Worm (Caenorhabditis elegans) whole organism, L4 larva: ENCODE data around the gene ptr-6.
A peak's percentile ranks its signal among the peaks of the same experiment; 100 is the strongest.

Experiments
- D1046.2 ChIP-seq: fragments of 200-800 bp; sonication (Bioruptor generic); IDR thresholded peaks from 2 replicates; pipeline ENCODE4 v1.3.6; 2022; ENCODE audit warnings: missing genetic modification characterization, missing compliant biosample characterization
- F10B5.3 ChIP-seq: sonication (generic microtip); optimal IDR thresholded peaks from 2 replicates; lab custom pipeline; 2016; ENCODE audit warnings: mild to moderate bottlenecking, missing genetic modification characterization, missing compliant biosample characterization
- F26F4.8 ChIP-seq: fragments of 200-800 bp; sonication (Bioruptor generic); conservative IDR thresholded peaks from 2 replicates; pipeline ENCODE4 v1.3.6; 2022; ENCODE audit warnings: missing genetic modification characterization, missing compliant biosample characterization
- F37D6.2 ChIP-seq: sonication (generic microtip); optimal IDR thresholded peaks from 2 replicates; lab custom pipeline; 2016; ENCODE audit warnings: mild to moderate bottlenecking, missing genetic modification characterization, missing compliant biosample characterization
- F49E8.2 ChIP-seq: sonication (generic microtip); optimal IDR thresholded peaks from 2 replicates; lab custom pipeline; 2016; ENCODE audit warnings: missing compliant biosample characterization, mild to moderate bottlenecking, missing genetic modification characterization, borderline replicate concordance
- R02D3.7 ChIP-seq: fragments of 150-350 bp; sonication (generic microtip); optimal IDR thresholded peaks from 3 replicates; lab custom pipeline; 2014; ENCODE audit warnings: missing biosample characterization, missing genetic modification characterization
- T20F7.1 ChIP-seq: fragments of 200-800 bp; sonication (Bioruptor generic); optimal IDR thresholded peaks from 2 replicates; lab custom pipeline; 2018; ENCODE audit warnings: mild to moderate bottlenecking, missing genetic modification characterization, missing compliant biosample characterization
- T26A8.4 ChIP-seq: fragments of 200-800 bp; sonication (Bioruptor generic); IDR thresholded peaks from 2 replicates; pipeline ENCODE4 v1.3.6; 2022; ENCODE audit warnings: missing genetic modification characterization, missing compliant biosample characterization
- ZK337.2 ChIP-seq: fragments of 200-800 bp; sonication (Bioruptor generic); IDR thresholded peaks from 2 replicates; pipeline ENCODE4 v1.3.6; 2022; ENCODE audit warnings: missing genetic modification reagents, missing genetic modification characterization, missing compliant biosample characterization
- ZK546.5 ChIP-seq, 2 experiments: sonication (generic microtip); optimal IDR thresholded peaks; 2 replicates each; lab custom pipeline; 2017; ENCODE audit warnings: missing biosample characterization in 2 of 2, missing genetic modification characterization in 2 of 2
- aha-1 ChIP-seq: fragments of 150-350 bp; peaks from one replicate; lab custom pipeline; 2014; ENCODE audit warnings: missing biosample characterization, missing genetic modification characterization
- ceh-20 ChIP-seq: fragments of 200-800 bp; sonication (Bioruptor generic); IDR thresholded peaks from 2 replicates; pipeline ENCODE4 v1.3.6; 2022; ENCODE audit warnings: missing genetic modification reagents, missing genetic modification characterization, missing compliant biosample characterization
- ceh-32 ChIP-seq: sonication (generic microtip); optimal IDR thresholded peaks from 2 replicates; lab custom pipeline; 2016; ENCODE audit warnings: mild to moderate bottlenecking, missing genetic modification characterization, missing compliant biosample characterization; ENCODE audit not compliant: poor library complexity
- daf-12 ChIP-seq: fragments of 150-350 bp; optimal IDR thresholded peaks from 2 replicates; lab custom pipeline; 2014; ENCODE audit warnings: missing biosample characterization, missing genetic modification reagents, missing genetic modification characterization
- daf-16 ChIP-seq, 3 experiments: sonication (generic microtip); optimal IDR thresholded peaks; 2 replicates each; lab custom pipeline; 2016 to 2017; ENCODE audit warnings: missing genetic modification characterization in 3 of 3, missing genetic modification reagents in 3 of 3, mild to moderate bottlenecking in 2 of 3, missing compliant biosample characterization in 2 of 3, missing biosample characterization in 1 of 3, moderate library complexity in 1 of 3
- daf-19 ChIP-seq: fragments of 200-800 bp; sonication (Bioruptor generic); conservative IDR thresholded peaks from 2 replicates; pipeline ENCODE4 v1.3.6; 2022; ENCODE audit warnings: missing genetic modification characterization, missing compliant biosample characterization
- dmd-6 ChIP-seq: fragments of 200-800 bp; sonication (Bioruptor generic); IDR thresholded peaks from 2 replicates; pipeline ENCODE4 v1.3.6; 2022; ENCODE audit warnings: missing genetic modification reagents, missing genetic modification characterization, missing compliant biosample characterization
- dpl-1 ChIP-seq: fragments of 150-350 bp; optimal IDR thresholded peaks from 2 replicates; lab custom pipeline; 2014; ENCODE audit warnings: missing biosample characterization, missing genetic modification reagents, missing genetic modification characterization
- dve-1 ChIP-seq: sonication (generic microtip); optimal IDR thresholded peaks from 2 replicates; lab custom pipeline; 2017; ENCODE audit warnings: antibody characterized with exemption, mild to moderate bottlenecking, missing genetic modification characterization, missing compliant biosample characterization; ENCODE audit not compliant: insufficient read depth
- egl-27 ChIP-seq: sonication (generic microtip); optimal IDR thresholded peaks from 3 replicates; lab custom pipeline; 2017; ENCODE audit warnings: missing biosample characterization, missing genetic modification reagents, missing genetic modification characterization
- gei-8 ChIP-seq: fragments of 200-800 bp; sonication (Bioruptor generic); optimal IDR thresholded peaks from 2 replicates; lab custom pipeline; 2018; ENCODE audit warnings: mild to moderate bottlenecking, missing genetic modification characterization, missing compliant biosample characterization
- hif-1 ChIP-seq, 2 experiments: sonication (generic microtip); optimal IDR thresholded peaks; 2 replicates each; lab custom pipeline; 2016 to 2017; ENCODE audit warnings: missing compliant biosample characterization in 2 of 2, missing genetic modification characterization in 2 of 2, missing genetic modification reagents in 2 of 2, missing genotype in 2 of 2, mild to moderate bottlenecking in 1 of 2
- hlh-11 ChIP-seq: fragments of 200-800 bp; sonication (Bioruptor generic); optimal IDR thresholded peaks from 2 replicates; lab custom pipeline; 2018; ENCODE audit warnings: mild to moderate bottlenecking, missing genetic modification characterization, missing compliant biosample characterization
- hlh-30 ChIP-seq: sonication (generic microtip); optimal IDR thresholded peaks from 2 replicates; lab custom pipeline; 2017; ENCODE audit warnings: antibody characterized with exemption, mild to moderate bottlenecking, missing genetic modification characterization, missing compliant biosample characterization; ENCODE audit not compliant: insufficient read depth
- hmg-1.1 ChIP-seq: fragments of 200-800 bp; sonication (Bioruptor generic); IDR thresholded peaks from 2 replicates; pipeline ENCODE4 v1.3.6; 2022; ENCODE audit warnings: missing genetic modification reagents, missing genetic modification characterization, missing compliant biosample characterization
- jun-1 ChIP-seq: fragments of 150-350 bp; optimal IDR thresholded peaks from 2 replicates; lab custom pipeline; 2014; ENCODE audit warnings: missing biosample characterization, missing genetic modification reagents, missing genetic modification characterization
- lin-15B ChIP-seq: fragments of 150-350 bp; sonication (generic microtip); optimal IDR thresholded peaks from 3 replicates; lab custom pipeline; 2014; ENCODE audit warnings: missing biosample characterization, missing genetic modification characterization
- lin-29 ChIP-seq: fragments of 200-800 bp; sonication (Bioruptor generic); IDR thresholded peaks from 2 replicates; pipeline ENCODE4 v1.3.6; 2022; ENCODE audit warnings: missing genetic modification reagents, missing genetic modification characterization, missing compliant biosample characterization
- madf-5 ChIP-seq, 2 experiments: fragments of 200-800 bp; sonication (Bioruptor generic); IDR thresholded peaks; 2 replicates each; pipeline ENCODE4 v1.3.6; 2022; ENCODE audit warnings: missing compliant biosample characterization in 2 of 2, missing genetic modification characterization in 2 of 2
- mdl-1 ChIP-seq, 2 experiments: fragments of 150-350 bp in 1 of 2; sonication (generic microtip) in 1 of 2; optimal IDR thresholded peaks; 2 replicates each; lab custom pipeline; 2014 to 2017; ENCODE audit warnings: missing biosample characterization in 2 of 2, missing genetic modification characterization in 2 of 2
- mep-1 ChIP-seq: fragments of 150-350 bp; sonication (generic microtip); optimal IDR thresholded peaks from 3 replicates; lab custom pipeline; 2014; ENCODE audit warnings: missing biosample characterization, missing genetic modification characterization
- mes-2 ChIP-seq: sonication (generic microtip); optimal IDR thresholded peaks from 2 replicates; lab custom pipeline; 2016; ENCODE audit warnings: missing genotype, mild to moderate bottlenecking, missing genetic modification characterization, missing compliant biosample characterization; ENCODE audit not compliant: poor library complexity, severe bottlenecking
- mxl-2 ChIP-seq: fragments of 200-800 bp; sonication (Bioruptor generic); conservative IDR thresholded peaks from 2 replicates; pipeline ENCODE4 v1.3.6; 2022; ENCODE audit warnings: missing genetic modification reagents, missing genetic modification characterization, missing compliant biosample characterization
- mxl-3 ChIP-seq: fragments of 200-800 bp; sonication (Bioruptor generic); optimal IDR thresholded peaks from 2 replicates; lab custom pipeline; 2018; ENCODE audit warnings: mild to moderate bottlenecking, missing genetic modification characterization, missing compliant biosample characterization
- nhr-10 ChIP-seq: fragments of 150-350 bp; optimal IDR thresholded peaks from 2 replicates; lab custom pipeline; 2014; ENCODE audit warnings: missing biosample characterization, missing genetic modification characterization
- nhr-102 ChIP-seq: sonication (generic microtip); optimal IDR thresholded peaks from 2 replicates; lab custom pipeline; 2016; ENCODE audit warnings: mild to moderate bottlenecking, missing genetic modification characterization, moderate library complexity, missing compliant biosample characterization
- nhr-111 ChIP-seq: fragments of 200-800 bp; sonication (Bioruptor generic); optimal IDR thresholded peaks from 2 replicates; lab custom pipeline; 2018; ENCODE audit warnings: mild to moderate bottlenecking, missing genetic modification characterization, missing compliant biosample characterization
- nhr-28 ChIP-seq: fragments of 150-350 bp; optimal IDR thresholded peaks from 2 replicates; lab custom pipeline; 2014; ENCODE audit warnings: missing biosample characterization, missing genetic modification characterization
- nhr-48 ChIP-seq: sonication (generic microtip); optimal IDR thresholded peaks from 2 replicates; lab custom pipeline; 2016; ENCODE audit warnings: mild to moderate bottlenecking, missing genetic modification characterization, missing compliant biosample characterization
- pqm-1 ChIP-seq: sonication (generic microtip); optimal IDR thresholded peaks from 2 replicates; lab custom pipeline; 2017; ENCODE audit warnings: missing biosample characterization, missing genetic modification characterization
- skn-1 ChIP-seq: fragments of 150-350 bp; optimal IDR thresholded peaks from 2 replicates; lab custom pipeline; 2014; ENCODE audit warnings: missing biosample characterization, missing genetic modification characterization
- snpc-1.2 ChIP-seq: fragments of 200-800 bp; sonication (Bioruptor generic); IDR thresholded peaks from 2 replicates; pipeline ENCODE4 v1.3.6; 2022; ENCODE audit warnings: missing genetic modification reagents, missing genetic modification characterization, missing compliant biosample characterization
- spr-1 ChIP-seq: sonication (generic microtip); optimal IDR thresholded peaks from 2 replicates; lab custom pipeline; 2016; ENCODE audit warnings: mild to moderate bottlenecking, missing genetic modification characterization, missing compliant biosample characterization
- tra-1 ChIP-seq: fragments of 200-800 bp; sonication (Bioruptor generic); IDR thresholded peaks from 2 replicates; pipeline ENCODE4 v1.3.6; 2022; ENCODE audit warnings: missing genetic modification reagents, missing genetic modification characterization, missing compliant biosample characterization
- unc-62 ChIP-seq, 3 experiments: fragments of 150-350 bp in 1 of 3; sonication (generic microtip); optimal IDR thresholded peaks in 2 of 3; peaks in 1 of 3; 1 replicate in 1 of 3; 2 replicates in 2 of 3; lab custom pipeline; 2014 to 2017; ENCODE audit warnings: missing biosample characterization in 3 of 3, missing genetic modification characterization in 3 of 3, missing genetic modification reagents in 3 of 3, missing genotype in 1 of 3
- zip-11 ChIP-seq: fragments of 200-800 bp; sonication (Bioruptor generic); IDR thresholded peaks from 2 replicates; pipeline ENCODE4 v1.3.6; 2022; ENCODE audit warnings: missing genetic modification characterization, missing compliant biosample characterization
- ztf-7 ChIP-seq: fragments of 150-350 bp; optimal IDR thresholded peaks from 2 replicates; lab custom pipeline; 2014; ENCODE audit warnings: missing biosample characterization, missing genetic modification characterization

Gene ptr-6

ce11 chrII:5282192-5282591, 35.6 kb upstream of the ptr-6 start, which contains the start of gene pmt-1 (continued):
- TF ChIP-seq F37D6.2 (tag; lab: Kevin White, UChicago) (no peak), nhr-102 (no peak), egl-27 (tag; lab: Kevin White, UChicago) (no peak), dpl-1 (GFP tag; lab: Kevin White, UChicago) (no peak), F26F4.8 (GFP tag; lab: Robert Waterston, UW) (no peak), dmd-6 (GFP tag; lab: Robert Waterston, UW) (peak; percentile 72), hlh-30 (peak; percentile 91), daf-12 (no peak), ZK337.2 (GFP tag; lab: Robert Waterston, UW) (no peak), ceh-32 (tag; lab: Kevin White, UChicago) (no peak), hif-1 (tag; optimal IDR thresholded peaks at IDR 0.05; lab: Kevin White, UChicago) (no peak), dve-1 (peak; percentile 84)

- TF ChIP-seq D1046.2 (GFP tag; lab: Robert Waterston, UW) (no peak), hif-1 (tag; optimal IDR thresholded peaks at IDR 0.05; lab: Kevin White, UChicago) (peak in 1 of 2 experiments; percentile 61), dve-1 (peak; percentile 95), gei-8 (GFP tag; lab: Kevin White, UChicago) (no peak), mep-1 (peak; percentile 58), jun-1 (tag; lab: Kevin White, UChicago) (no peak), nhr-28 (tag; lab: Kevin White, UChicago) (peak; percentile 84), madf-5 (GFP tag; IDR thresholded peaks at IDR 0.05; lab: Robert Waterston, UW) (no peak), R02D3.7 (tag; lab: Kevin White, UChicago) (no peak), tra-1 (GFP tag; lab: Robert Waterston, UW) (peak; percentile 4; the same call in 1 of the 2 replicates), pqm-1 (tag; lab: Kevin White, UChicago) (peak; percentile 69), daf-19 (no peak), dmd-6 (GFP tag; lab: Robert Waterston, UW) (peak; percentile 63), mes-2 (peak; percentile 29), hlh-11 (tag; lab: Kevin White, UChicago) (peak; percentile 73), aha-1 (peak; percentile 98), nhr-48 (tag; lab: Kevin White, UChicago) (peak; percentile 3), zip-11 (GFP tag; lab: Robert Waterston, UW) (no peak), nhr-10 (peak; percentile 57), ZK546.5 (tag; optimal IDR thresholded peaks at IDR 0.05; lab: Kevin White, UChicago) (no peak), spr-1 (no peak), ceh-20 (peak; percentile 84), nhr-102 (peak; percentile 41), F49E8.2 (tag; lab: Kevin White, UChicago) (no peak), hlh-30 (peak; percentile 37), unc-62 (GFP tag; optimal IDR thresholded peaks at IDR 0.05 in 1 of 2; lab: Kevin White, UChicago) (peak in 1 of 2 experiments; percentile 59), unc-62 (tag; optimal IDR thresholded peaks at IDR 0.05; lab: Kevin White, UChicago) (no peak), nhr-111 (GFP tag; lab: Kevin White, UChicago) (no peak), mdl-1 (tag; optimal IDR thresholded peaks at IDR 0.05; lab: Kevin White, UChicago) (peak in 1 of 2 experiments; percentile 46), egl-27 (tag; lab: Kevin White, UChicago) (no peak), F10B5.3 (tag; lab: Kevin White, UChicago) (no peak), hmg-1.1 (GFP tag; lab: Robert Waterston, UW) (no peak), ztf-7 (no peak), mxl-2 (no peak), skn-1 (tag; lab: Kevin White, UChicago) (no peak), T26A8.4 (GFP tag; lab: Robert Waterston, UW) (no peak), T20F7.1 (GFP tag; lab: Kevin White, UChicago) (no peak), lin-29 (GFP tag; lab: Robert Waterston, UW) (no peak), mxl-3 (GFP tag; lab: Kevin White, UChicago) (peak; percentile 7), daf-16 (GFP tag; optimal IDR thresholded peaks at IDR 0.05; lab: Kevin White, UChicago) (no peak), daf-16 (tag; optimal IDR thresholded peaks at IDR 0.05; lab: Kevin White, UChicago) (peak; percentile 79), lin-15B (tag; lab: Kevin White, UChicago) (no peak), snpc-1.2 (GFP tag; lab: Robert Waterston, UW) (no peak)
These were observed 34.5 kb upstream of the ptr-6 start for ce11 chrII:5281137-5281536.
